Worm (Caenorhabditis elegans): ENCODE data around the gene C12D8.20.
A peak's percentile ranks its signal among the peaks of the same experiment; 100 is the strongest.

Gene C12D8.20

ce11 chrV:10174632-10175075 lies 47.5 kb upstream of the C12D8.20 start (continued):
- TF ChIP-seq hlh-17 (GFP tag; optimal IDR thresholded peaks at IDR 0.05; ENCODE audit: borderline replicate concordance) (no peak), lin-15B (tag; optimal IDR thresholded peaks at IDR 0.05) (peak; percentile 5), ztf-11 (tag; optimal IDR thresholded peaks at IDR 0.05) (peak in 1 of 2 experiments; percentile 25), nhr-77 (tag; optimal IDR thresholded peaks at IDR 0.05) (no peak), snu-23 (GFP tag; optimal IDR thresholded peaks at IDR 0.05) (peak; percentile 71), alr-1 (tag; optimal IDR thresholded peaks at IDR 0.05; ENCODE audit: borderline replicate concordance) (no peak), sox-4 (tag; optimal IDR thresholded peaks at IDR 0.05) (peak; percentile 43), nhr-12 (tag; optimal IDR thresholded peaks at IDR 0.05) (no peak), isw-1 (GFP tag; IDR thresholded peaks at IDR 0.05) (peak; percentile 78), aha-1 (tag; optimal IDR thresholded peaks at IDR 0.05) (no peak), sup-37 (GFP tag; optimal IDR thresholded peaks at IDR 0.05) (no peak), zip-4 (GFP tag; optimal IDR thresholded peaks at IDR 0.05) (no peak), fkh-10 (GFP tag; optimal IDR thresholded peaks at IDR 0.05) (peak; percentile 97), swsn-7 (tag; optimal IDR thresholded peaks at IDR 0.05) (peak; percentile 85), lin-14 (GFP tag; optimal IDR thresholded peaks at IDR 0.05) (peak; percentile 97), lin-13 (GFP tag; optimal IDR thresholded peaks at IDR 0.05) (peak; percentile 71), nhr-85 (tag) (no peak), F16B12.6 (tag; optimal IDR thresholded peaks at IDR 0.05) (no peak), aly-2 (tag; optimal IDR thresholded peaks at IDR 0.05) (no peak), ets-5 (GFP tag; IDR thresholded peaks at IDR 0.05) (no peak), ceh-63 (GFP tag; optimal IDR thresholded peaks at IDR 0.05) (no peak), hlh-4 (tag; optimal IDR thresholded peaks at IDR 0.05) (no peak), grh-1 (GFP tag; IDR thresholded peaks at IDR 0.05) (no peak), nhr-47 (tag; optimal IDR thresholded peaks at IDR 0.05) (peak; percentile 87), zag-1 (tag; optimal IDR thresholded peaks at IDR 0.05) (peak; percentile 75), unc-30 (tag; optimal IDR thresholded peaks at IDR 0.05) (no peak), Y116A8C.19 (tag; optimal IDR thresholded peaks at IDR 0.05; ENCODE audit: borderline replicate concordance) (no peak), snpc-4 (tag; optimal IDR thresholded peaks at IDR 0.05) (peak; percentile 45), rnt-1 (tag; optimal IDR thresholded peaks at IDR 0.05) (no peak), dsc-1 (tag; optimal IDR thresholded peaks at IDR 0.05) (peak; percentile 68), unc-62 (GFP tag; optimal IDR thresholded peaks at IDR 0.05) (no peak), fos-1 (tag; optimal IDR thresholded peaks at IDR 0.05) (peak; percentile 74), lin-39 (tag; optimal IDR thresholded peaks at IDR 0.05) (no peak), nhr-11 (tag; optimal IDR thresholded peaks at IDR 0.05) (no peak), C04F5.9 (tag; optimal IDR thresholded peaks at IDR 0.05) (no peak), pax-3 (tag; optimal IDR thresholded peaks at IDR 0.05) (peak; percentile 78), jun-1 (tag; optimal IDR thresholded peaks at IDR 0.05) (peak; percentile 41), egl-27 (tag; optimal IDR thresholded peaks at IDR 0.05) (peak in 1 of 2 experiments; percentile 27), nhr-84 (tag; optimal IDR thresholded peaks at IDR 0.05) (no peak), ama-1 (optimal IDR thresholded peaks at IDR 0.05) (no peak), fkh-4 (tag; optimal IDR thresholded peaks at IDR 0.05; ENCODE audit: borderline replicate concordance) (no peak), nhr-71 (tag; optimal IDR thresholded peaks at IDR 0.05) (peak; percentile 90)

- TF ChIP-seq mab-9 (GFP tag; IDR thresholded peaks at IDR 0.05) (peak; percentile 34; the same call in 1 of the 2 replicates), nhr-28 (tag; optimal IDR thresholded peaks at IDR 0.05) (no peak), nhr-237 (tag; optimal IDR thresholded peaks at IDR 0.05) (peak; percentile 23), nhr-12 (tag; optimal IDR thresholded peaks at IDR 0.05) (no peak), blmp-1 (tag; optimal IDR thresholded peaks at IDR 0.05) (peak; percentile 95), hlh-4 (tag; optimal IDR thresholded peaks at IDR 0.05) (peak; percentile 24), nhr-71 (tag; optimal IDR thresholded peaks at IDR 0.05) (peak; percentile 84), unc-130 (tag; optimal IDR thresholded peaks at IDR 0.05) (peak; percentile 39), F16B12.6 (tag; optimal IDR thresholded peaks at IDR 0.05) (no peak), unc-86 (tag; optimal IDR thresholded peaks at IDR 0.05) (peak; percentile 53), elt-3 (tag; optimal IDR thresholded peaks at IDR 0.05) (no peak), mep-1 (tag; optimal IDR thresholded peaks at IDR 0.05) (peak; percentile 37), mef-2 (tag; optimal IDR thresholded peaks at IDR 0.05) (no peak), unc-62 (GFP tag; optimal IDR thresholded peaks at IDR 0.05) (no peak), tlp-1 (tag; optimal IDR thresholded peaks at IDR 0.05) (no peak), C16A3.4 (tag; optimal IDR thresholded peaks at IDR 0.05) (peak; percentile 44), dsc-1 (tag; optimal IDR thresholded peaks at IDR 0.05) (peak; percentile 73), egl-27 (tag; optimal IDR thresholded peaks at IDR 0.05) (no peak), zag-1 (tag; optimal IDR thresholded peaks at IDR 0.05) (no peak), dpl-1 (GFP tag; optimal IDR thresholded peaks at IDR 0.05) (peak; percentile 32 to 56 (median 39)), alr-1 (tag; optimal IDR thresholded peaks at IDR 0.05; ENCODE audit: borderline replicate concordance) (no peak)
These were observed 43.9 kb upstream of the C12D8.20 start for ce11 chrV:10178166-10178565.
